Fruit fly (Drosophila melanogaster): ENCODE results near the gene sud1.

DNA sequence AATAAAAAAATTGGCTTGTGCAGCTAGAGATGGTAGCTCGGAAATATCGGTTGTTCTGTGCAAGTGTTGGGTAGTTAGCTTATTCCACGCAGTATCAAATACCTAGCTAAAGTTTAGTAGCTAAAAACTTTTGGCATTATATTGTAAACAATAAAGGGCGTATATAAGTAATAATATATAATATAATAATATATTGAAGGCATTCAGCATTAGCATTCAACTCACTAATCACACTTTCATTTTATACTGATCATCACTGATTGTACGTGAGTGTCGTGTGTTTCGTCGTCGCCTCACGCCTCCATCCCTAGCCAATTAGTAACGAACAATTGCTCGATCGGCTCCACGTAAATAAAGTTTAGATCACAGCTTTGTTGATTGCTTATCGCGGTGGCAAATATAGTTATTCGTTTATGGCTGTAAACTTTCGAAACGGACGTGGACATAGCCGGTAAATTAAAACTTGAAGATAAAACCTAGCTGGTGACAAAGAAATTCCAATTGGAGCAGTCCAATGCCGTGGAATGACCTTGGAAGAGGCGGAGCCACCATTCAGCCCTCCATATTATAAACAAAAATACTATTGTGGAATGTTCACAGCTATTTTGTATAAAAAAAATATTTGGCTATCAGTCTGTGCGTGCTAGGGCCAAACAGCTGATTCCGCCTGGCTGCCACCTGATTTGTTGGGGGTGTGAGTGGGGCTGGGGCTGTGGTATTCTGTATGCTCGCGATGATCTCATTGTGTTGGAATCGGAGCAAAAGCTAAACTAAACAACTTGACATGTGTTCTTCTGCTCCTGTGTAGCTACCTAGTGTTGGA is at the start of gene sud1, which contains the start of the genes PIG-S and CG11168:
- no peak for TF ChIP-seq CG8478 (optimal IDR thresholded peaks at IDR 0.05)
- TF ChIP-seq CTCF (optimal IDR thresholded peaks at IDR 0.05): no peak

Data from S2 (cell line).